Fruit fly (Drosophila melanogaster) whole organism, embryonic: ENCODE measurements around the gene Gs2.
A peak's percentile ranks its signal among the peaks of the same experiment; 100 is the strongest.

Experiments used
- Asciz ChIP-seq: fragments of 200-800 bp; sonication (Bioruptor generic); optimal IDR thresholded peaks from 2 replicates; lab custom pipeline; 2017; ENCODE audit warnings: missing biosample characterization, mild to moderate bottlenecking, missing genetic modification characterization, missing genetic modification reagents
- CG1024 ChIP-seq: fragments of 200-800 bp; sonication (Bioruptor generic); IDR thresholded peaks from 2 replicates; pipeline ENCODE4 v1.3.6; 2022; ENCODE audit warnings: missing biosample characterization, missing genetic modification characterization
- CG10959 ChIP-seq: fragments of 200-800 bp; sonication (Bioruptor generic); IDR thresholded peaks from 2 replicates; pipeline ENCODE4 v1.3.6; 2022; ENCODE audit warnings: missing biosample characterization, missing genetic modification characterization
- CG13296 ChIP-seq: fragments of 200-800 bp; sonication (Bioruptor generic); optimal IDR thresholded peaks from 3 replicates; lab custom pipeline; 2018; ENCODE audit warnings: missing biosample characterization, mild to moderate bottlenecking, missing genetic modification characterization
- CG16863 ChIP-seq: fragments of 200-800 bp; sonication (Bioruptor generic); optimal IDR thresholded peaks from 3 replicates; lab custom pipeline; 2016; ENCODE audit warnings: missing biosample characterization, missing genetic modification characterization
- CG17328 ChIP-seq: fragments of 200-800 bp; sonication (Bioruptor generic); IDR thresholded peaks from 2 replicates; pipeline ENCODE4 v1.3.6; 2022; ENCODE audit warnings: missing biosample characterization, missing genetic modification characterization
- CG18476 ChIP-seq: fragments of 200-800 bp; sonication (Bioruptor generic); optimal IDR thresholded peaks from 2 replicates; lab custom pipeline; 2016; ENCODE audit warnings: missing biosample characterization, mild to moderate bottlenecking, missing genetic modification characterization
- CG18619 ChIP-seq: fragments of 200-800 bp; sonication (Bioruptor generic); optimal IDR thresholded peaks from 3 replicates; lab custom pipeline; 2017; ENCODE audit warnings: missing biosample characterization, mild to moderate bottlenecking, missing genetic modification characterization
- CG2120 ChIP-seq: fragments of 200-800 bp; sonication (Bioruptor generic); optimal IDR thresholded peaks from 3 replicates; lab custom pipeline; 2016; ENCODE audit warnings: missing biosample characterization, missing genetic modification characterization
- CG2199 ChIP-seq: fragments of 200-800 bp; sonication (Bioruptor generic); IDR thresholded peaks from 3 replicates; pipeline ENCODE4 v1.3.6; 2022; ENCODE audit warnings: missing biosample characterization, missing genetic modification characterization
- CG31224 ChIP-seq: fragments of 200-800 bp; sonication (Bioruptor generic); IDR thresholded peaks from 2 replicates; pipeline ENCODE4 v1.3.6; 2022; ENCODE audit warnings: missing biosample characterization, missing genetic modification characterization
- CG31365 ChIP-seq: fragments of 200-800 bp; sonication (Bioruptor generic); optimal IDR thresholded peaks from 2 replicates; lab custom pipeline; 2018; ENCODE audit warnings: missing biosample characterization, mild to moderate bottlenecking, missing genetic modification characterization
- CG32772 ChIP-seq: fragments of 200-800 bp; sonication (Bioruptor generic); IDR thresholded peaks from 2 replicates; pipeline ENCODE4 v1.3.6; 2022; ENCODE audit warnings: missing biosample characterization, missing genetic modification characterization
- CG3838 ChIP-seq: fragments of 200-800 bp; sonication (Bioruptor generic); optimal IDR thresholded peaks from 3 replicates; lab custom pipeline; 2016; ENCODE audit warnings: missing biosample characterization, missing genetic modification characterization
- CG4360 ChIP-seq: fragments of 200-800 bp; sonication (Bioruptor generic); IDR thresholded peaks from 2 replicates; pipeline ENCODE4 v1.3.6; 2022; ENCODE audit warnings: missing biosample characterization, missing genetic modification characterization
- CG4730 ChIP-seq: fragments of 200-800 bp; sonication (Bioruptor generic); IDR thresholded peaks from 2 replicates; pipeline ENCODE4 v1.3.6; 2022; ENCODE audit warnings: missing biosample characterization, missing genetic modification characterization
- CG5953 ChIP-seq: fragments of 200-800 bp; sonication (Bioruptor generic); IDR thresholded peaks from 2 replicates; pipeline ENCODE4 v1.3.6; 2022; ENCODE audit warnings: missing biosample characterization, missing genetic modification characterization
- CG8388 ChIP-seq: fragments of 200-800 bp; sonication (Bioruptor generic); optimal IDR thresholded peaks from 2 replicates; lab custom pipeline; 2019; ENCODE audit warnings: missing biosample characterization, mild to moderate bottlenecking, missing genetic modification characterization, moderate library complexity
- CG8924 ChIP-seq: fragments of 200-800 bp; optimal IDR thresholded peaks from 3 replicates; lab custom pipeline; 2019; ENCODE audit warnings: missing biosample characterization, mild to moderate bottlenecking, missing genetic modification characterization, moderate library complexity
- Camta ChIP-seq: fragments of 200-800 bp; sonication (Bioruptor generic); optimal IDR thresholded peaks from 2 replicates; lab custom pipeline; 2016; ENCODE audit warnings: missing biosample characterization, missing genetic modification characterization
- D19A ChIP-seq: fragments of 200-800 bp; optimal IDR thresholded peaks from 3 replicates; lab custom pipeline; 2019; ENCODE audit warnings: missing biosample characterization, mild to moderate bottlenecking, missing genetic modification characterization, moderate library complexity
- Doc2 ChIP-seq: fragments of 200-800 bp; sonication (Bioruptor generic); IDR thresholded peaks from 2 replicates; pipeline ENCODE4 v1.3.6; 2022; ENCODE audit warnings: missing biosample characterization, missing genetic modification characterization
- Dref ChIP-seq: fragments of 200-800 bp; sonication (Bioruptor generic); IDR thresholded peaks from 2 replicates; pipeline ENCODE4 v1.3.6; 2022; ENCODE audit warnings: missing biosample characterization, missing genetic modification characterization
- Lpt ChIP-seq: fragments of >200 bp; optimal IDR thresholded peaks from 2 replicates; lab custom pipeline; 2018; ENCODE audit warnings: missing biosample characterization, missing genetic modification characterization
- Max ChIP-seq: fragments of 200-800 bp; sonication (Bioruptor generic); optimal IDR thresholded peaks from 2 replicates; lab custom pipeline; 2016; ENCODE audit warnings: missing biosample characterization, mild to moderate bottlenecking, missing genetic modification characterization
- Med ChIP-seq: fragments of 200-800 bp; sonication (Bioruptor generic); peaks from one replicate; lab custom pipeline; 2016; ENCODE audit warnings: missing biosample characterization, missing genetic modification characterization, mild to moderate bottlenecking, inconsistent platforms, moderate library complexity
- PHDP ChIP-seq: fragments of 200-800 bp; sonication (Bioruptor generic); optimal IDR thresholded peaks from 3 replicates; lab custom pipeline; 2018; ENCODE audit warnings: missing biosample characterization, mild to moderate bottlenecking, missing genetic modification characterization, moderate library complexity
- Ravus ChIP-seq: fragments of 200-800 bp; sonication (Bioruptor generic); IDR thresholded peaks from 2 replicates; pipeline ENCODE4 v1.3.6; 2022; ENCODE audit warnings: missing biosample characterization, missing genetic modification characterization
- Sox102F ChIP-seq: fragments of 200-800 bp; sonication (Bioruptor generic); optimal IDR thresholded peaks from 2 replicates; lab custom pipeline; 2018; ENCODE audit warnings: missing biosample characterization, mild to moderate bottlenecking, missing genetic modification characterization, moderate library complexity
- Trl ChIP-seq, 3 experiments: fragments of >200 bp in 2 of 3; fragments of 200-800 bp in 1 of 3; sonication (Bioruptor generic) in 1 of 3; optimal IDR thresholded peaks; 2 replicates in 1 of 3; 3 replicates in 2 of 3; lab custom pipeline; 2016 to 2017; ENCODE audit warnings: missing biosample characterization in 1 of 3, missing genetic modification characterization in 1 of 3
- aop ChIP-seq: fragments of 200-800 bp; sonication (Bioruptor generic); IDR thresholded peaks from 2 replicates; pipeline ENCODE4 v1.3.6; 2022; ENCODE audit warnings: missing biosample characterization, missing genetic modification characterization
- br ChIP-seq: fragments of >200 bp; optimal IDR thresholded peaks from 2 replicates; lab custom pipeline; 2017
- btn ChIP-seq: fragments of 200-800 bp; sonication (Bioruptor generic); optimal IDR thresholded peaks from 2 replicates; lab custom pipeline; 2016; ENCODE audit warnings: missing biosample characterization, missing genetic modification characterization
- chm ChIP-seq: fragments of 200-800 bp; sonication (Bioruptor generic); IDR thresholded peaks from 2 replicates; pipeline ENCODE4 v1.3.6; 2022; ENCODE audit warnings: missing biosample characterization, missing genetic modification characterization
- corto ChIP-seq: fragments of 200-800 bp; sonication (Bioruptor generic); optimal IDR thresholded peaks from 2 replicates; lab custom pipeline; 2016; ENCODE audit warnings: missing biosample characterization, mild to moderate bottlenecking, missing genetic modification characterization, moderate library complexity
- ewg ChIP-seq: fragments of 200-800 bp; sonication (Bioruptor generic); optimal IDR thresholded peaks from 3 replicates; lab custom pipeline; 2017; ENCODE audit warnings: mild to moderate bottlenecking, missing biosample characterization, missing genetic modification reagents, missing genetic modification characterization
- eyg ChIP-seq: fragments of 200-800 bp; sonication (Bioruptor generic); optimal IDR thresholded peaks from 3 replicates; lab custom pipeline; 2016; ENCODE audit warnings: missing biosample characterization, missing genetic modification characterization
- fd102C ChIP-seq: fragments of 200-800 bp; sonication (Bioruptor generic); optimal IDR thresholded peaks from 2 replicates; lab custom pipeline; 2018; ENCODE audit warnings: missing biosample characterization, mild to moderate bottlenecking, missing genetic modification characterization, moderate library complexity
- fu2 ChIP-seq: fragments of 200-800 bp; sonication (Bioruptor generic); optimal IDR thresholded peaks from 2 replicates; lab custom pipeline; 2016; ENCODE audit warnings: missing biosample characterization, missing genetic modification characterization
- gcm2 ChIP-seq: fragments of 200-800 bp; sonication (Bioruptor generic); optimal IDR thresholded peaks from 2 replicates; lab custom pipeline; 2016; ENCODE audit warnings: missing biosample characterization, missing genetic modification characterization
- gt ChIP-seq: fragments of 200-800 bp; sonication (Bioruptor generic); IDR thresholded peaks from 2 replicates; pipeline ENCODE4 v1.3.6; 2022; ENCODE audit warnings: missing biosample characterization, missing genetic modification characterization
- hbn ChIP-seq: fragments of 200-800 bp; sonication (Bioruptor generic); IDR thresholded peaks from 2 replicates; pipeline ENCODE4 v1.3.6; 2022; ENCODE audit warnings: missing biosample characterization, missing genetic modification characterization; ENCODE audit not compliant: partially characterized antibody
- maf-S ChIP-seq: fragments of 200-800 bp; sonication (Bioruptor generic); optimal IDR thresholded peaks from 2 replicates; lab custom pipeline; 2016; ENCODE audit warnings: missing biosample characterization, missing genetic modification characterization
- mam ChIP-seq: fragments of 200-800 bp; sonication (Bioruptor generic); optimal IDR thresholded peaks from 3 replicates; lab custom pipeline; 2016; ENCODE audit warnings: missing biosample characterization, missing genetic modification characterization
- mirr ChIP-seq: fragments of 200-800 bp; sonication (Bioruptor generic); optimal IDR thresholded peaks from 3 replicates; lab custom pipeline; 2018; ENCODE audit warnings: missing biosample characterization, mild to moderate bottlenecking, missing genetic modification characterization
- schlank ChIP-seq: fragments of 200-800 bp; sonication (Bioruptor generic); optimal IDR thresholded peaks from 2 replicates; lab custom pipeline; 2018; ENCODE audit warnings: missing biosample characterization, mild to moderate bottlenecking, missing genetic modification characterization
- slp2 ChIP-seq: fragments of 200-800 bp; sonication (Bioruptor generic); optimal IDR thresholded peaks from 2 replicates; lab custom pipeline; 2016; ENCODE audit warnings: missing biosample characterization, missing genetic modification characterization
- so ChIP-seq: fragments of 200-800 bp; sonication (Bioruptor generic); IDR thresholded peaks from 3 replicates; pipeline ENCODE4 v1.3.6; 2022; ENCODE audit warnings: missing biosample characterization, missing genetic modification characterization
- tin ChIP-seq: fragments of 200-800 bp; sonication (Bioruptor generic); optimal IDR thresholded peaks from 3 replicates; lab custom pipeline; 2016; ENCODE audit warnings: missing biosample characterization, missing genetic modification characterization
- ttk ChIP-seq: fragments of 200-800 bp; sonication (Bioruptor generic); IDR thresholded peaks from 2 replicates; pipeline ENCODE4 v2.1.2; 2022; ENCODE audit warnings: missing biosample characterization, missing genetic modification characterization
- unpg ChIP-seq: fragments of 200-800 bp; sonication (Bioruptor generic); optimal IDR thresholded peaks from 3 replicates; lab custom pipeline; 2018; ENCODE audit warnings: missing biosample characterization, mild to moderate bottlenecking, missing genetic modification characterization, moderate library complexity

Gs2 gene

DNA sequence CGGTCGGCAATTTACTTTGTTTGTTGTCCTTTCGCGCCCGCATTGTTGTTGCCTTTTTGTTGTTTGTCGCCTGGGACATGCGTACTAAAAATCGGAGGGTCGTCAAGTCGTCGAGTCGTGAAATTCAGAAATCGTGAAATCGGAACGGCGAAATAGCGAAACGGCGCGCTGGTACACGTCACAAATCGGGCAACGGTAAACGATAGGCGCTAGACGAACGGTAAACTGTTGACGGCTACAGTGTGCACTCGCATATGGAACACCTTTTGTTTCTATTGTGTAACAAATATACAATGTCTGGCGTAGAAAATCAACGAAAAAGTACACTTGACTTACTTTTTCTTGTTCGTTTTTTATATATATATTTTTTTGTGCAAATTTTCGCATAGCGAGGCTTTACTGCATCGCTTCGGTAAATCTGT, 38.6 kb upstream of the Gs2 start (continued):
- no peak for TF ChIP-seq CG3838 (GFP tag; lab: Kevin White, UChicago)
- TF ChIP-seq mirr (GFP tag; lab: Kevin White, UChicago): peak; percentile 8
- TF ChIP-seq fd102C: no peak
- peak; percentile 63; the same call in 1 of the 2 replicates for TF ChIP-seq CG4730 (GFP tag; lab: Robert Waterston, UW)
- peak; percentile 51 for TF ChIP-seq CG18476
- peak; percentile 42 for TF ChIP-seq Max (GFP tag; lab: Kevin White, UChicago)
- peak; percentile 76 for TF ChIP-seq CG13296
- TF ChIP-seq Sox102F (GFP tag; lab: Kevin White, UChicago): peak; percentile 60
- TF ChIP-seq CG2199 (GFP tag; lab: Robert Waterston, UW): no peak
- no peak for TF ChIP-seq Dref
- no peak for TF ChIP-seq br (lab: Kevin White, UChicago)
- no peak for TF ChIP-seq CG8388 (GFP tag; lab: Kevin White, UChicago)
- TF ChIP-seq CG31365 (tag; lab: Kevin White, UChicago): no peak
- TF ChIP-seq slp2 (GFP tag; lab: Kevin White, UChicago): peak; percentile 31
- peak; percentile 97 for TF ChIP-seq Med (GFP tag; lab: Kevin White, UChicago)
- TF ChIP-seq eyg: no peak
- TF ChIP-seq CG2120 (GFP tag; lab: Kevin White, UChicago): peak; percentile 90
- TF ChIP-seq chm (GFP tag; lab: Robert Waterston, UW): peak; percentile 48; the same call in 1 of the 2 replicates
- peak; percentile 40 for TF ChIP-seq maf-S (GFP tag; lab: Kevin White, UChicago)
- peak; percentile 51; the same call in 1 of the 2 replicates for TF ChIP-seq ttk (GFP tag; lab: Robert Waterston, UW)
- no peak for TF ChIP-seq CG16863
- no peak for TF ChIP-seq Doc2 (GFP tag; lab: Robert Waterston, UW)
- no peak for TF ChIP-seq gt (GFP tag; lab: Robert Waterston, UW)
- peak; percentile 61; the same call in 1 of the 2 replicates for TF ChIP-seq CG31224 (GFP tag; lab: Robert Waterston, UW)
- TF ChIP-seq schlank: peak; percentile 52
- no peak for TF ChIP-seq CG4360
- peak; percentile 31 for TF ChIP-seq gcm2
- TF ChIP-seq CG5953 (GFP tag; lab: Robert Waterston, UW): no peak
- TF ChIP-seq CG8924 (tag; lab: Kevin White, UChicago): peak; percentile 61
- peak; percentile 38; the same call in 1 of the 2 replicates for TF ChIP-seq Ravus
- peak; percentile 54 for TF ChIP-seq tin
- peak; percentile 32; the same call in 1 of the 2 replicates for TF ChIP-seq CG1024 (GFP tag; lab: Robert Waterston, UW)
- no peak for TF ChIP-seq corto
- no peak for TF ChIP-seq Lpt (GFP tag; lab: Kevin White, UChicago)
- TF ChIP-seq ewg: peak; percentile 81
- TF ChIP-seq Trl (optimal IDR thresholded peaks at IDR 0.05; lab: Kevin White, UChicago): no peak
- TF ChIP-seq Trl (GFP tag; optimal IDR thresholded peaks at IDR 0.05; lab: Kevin White, UChicago): peak; percentile 55
- TF ChIP-seq CG18619: peak; percentile 63
- peak; percentile 29 for TF ChIP-seq Camta (GFP tag; lab: Kevin White, UChicago)
- peak; percentile 9 for TF ChIP-seq fu2
- peak; percentile 73; the same call in 2 of the 3 replicates for TF ChIP-seq so
- TF ChIP-seq CG32772: peak; percentile 62; the same call in 1 of the 2 replicates
- peak; percentile 78 for TF ChIP-seq mam
- peak; percentile 16 for TF ChIP-seq Asciz (GFP tag; lab: Kevin White, UChicago)
- TF ChIP-seq aop: no peak
- TF ChIP-seq unpg (GFP tag; lab: Kevin White, UChicago): peak; percentile 69
- no peak for TF ChIP-seq CG10959 (GFP tag; lab: Robert Waterston, UW)
- peak; percentile 71 for TF ChIP-seq PHDP (tag; lab: Kevin White, UChicago)
- TF ChIP-seq D19A (tag; lab: Kevin White, UChicago): peak; percentile 2
- no peak for TF ChIP-seq btn (GFP tag; lab: Kevin White, UChicago)
- TF ChIP-seq CG17328 (GFP tag; lab: Robert Waterston, UW): peak; percentile 44; the same call in 1 of the 2 replicates
- no peak for TF ChIP-seq hbn (GFP tag; lab: Robert Waterston, UW)
